Worm (Caenorhabditis elegans) whole organism, L4 larva: ENCODE results near the gene srh-185.
"Not testable (repeated sequence)": the region's sequence is repeated elsewhere in the genome, so short reads cannot be mapped to it uniquely, and the experiment has no call there.

Experiments used
- D1046.2 ChIP-seq: fragments of 200-800 bp; sonication (Bioruptor generic); IDR thresholded peaks from 2 replicates; pipeline ENCODE4 v1.3.6; 2022; ENCODE audit warnings: missing genetic modification characterization, missing compliant biosample characterization
- F37D6.2 ChIP-seq: sonication (generic microtip); optimal IDR thresholded peaks from 2 replicates; lab custom pipeline; 2016; ENCODE audit warnings: mild to moderate bottlenecking, missing genetic modification characterization, missing compliant biosample characterization
- F44E2.7 ChIP-seq: fragments of 200-800 bp; sonication (Bioruptor generic); IDR thresholded peaks from 2 replicates; pipeline ENCODE4 v2.1.2; 2022; ENCODE audit warnings: missing genetic modification characterization, missing compliant biosample characterization
- F49E8.2 ChIP-seq: sonication (generic microtip); optimal IDR thresholded peaks from 2 replicates; lab custom pipeline; 2016; ENCODE audit warnings: missing compliant biosample characterization, mild to moderate bottlenecking, missing genetic modification characterization, borderline replicate concordance
- Y48G9A.11 ChIP-seq: fragments of 200-800 bp; sonication (Bioruptor generic); IDR thresholded peaks from 2 replicates; pipeline ENCODE4 v1.3.6; 2022; ENCODE audit warnings: missing genetic modification reagents, missing genetic modification characterization, missing compliant biosample characterization
- Y75B8A.6 ChIP-seq: fragments of 200-800 bp; sonication (Bioruptor generic); IDR thresholded peaks from 2 replicates; pipeline ENCODE4 v1.3.6; 2022; ENCODE audit warnings: missing genetic modification reagents, missing genetic modification characterization, missing compliant biosample characterization
- aha-1 ChIP-seq: fragments of 150-350 bp; peaks from one replicate; lab custom pipeline; 2014; ENCODE audit warnings: missing biosample characterization, missing genetic modification characterization
- ama-1 ChIP-seq: fragments of 150-350 bp; optimal IDR thresholded peaks from 2 replicates; lab custom pipeline; 2014; ENCODE audit warnings: inconsistent platforms, mixed read lengths
- ceh-44 ChIP-seq: fragments of 200-800 bp; sonication (Bioruptor generic); IDR thresholded peaks from 2 replicates; pipeline ENCODE4 v1.3.6; 2022; ENCODE audit warnings: missing genetic modification reagents, missing genetic modification characterization, missing compliant biosample characterization
- dmd-8 ChIP-seq: fragments of 200-800 bp; sonication (Bioruptor generic); IDR thresholded peaks from 2 replicates; pipeline ENCODE4 v1.3.6; 2022; ENCODE audit warnings: missing genetic modification characterization, missing compliant biosample characterization
- dmd-9 ChIP-seq: fragments of 200-800 bp; sonication (Bioruptor generic); IDR thresholded peaks from 2 replicates; pipeline ENCODE4 v1.3.6; 2022; ENCODE audit warnings: missing genetic modification reagents, missing genetic modification characterization, missing compliant biosample characterization
- egl-43 ChIP-seq: fragments of 200-800 bp; sonication (Bioruptor generic); IDR thresholded peaks from 2 replicates; pipeline ENCODE4 v1.3.6; 2022; ENCODE audit warnings: missing genetic modification reagents, missing genetic modification characterization, missing compliant biosample characterization
- fkh-10 ChIP-seq: fragments of 150-350 bp; optimal IDR thresholded peaks from 2 replicates; lab custom pipeline; 2014; ENCODE audit warnings: missing biosample characterization, missing genetic modification reagents, missing genetic modification characterization
- fos-1 ChIP-seq: fragments of 150-350 bp; optimal IDR thresholded peaks from 2 replicates; lab custom pipeline; 2014; ENCODE audit warnings: missing biosample characterization, missing genetic modification characterization
- gei-8 ChIP-seq: fragments of 200-800 bp; sonication (Bioruptor generic); optimal IDR thresholded peaks from 2 replicates; lab custom pipeline; 2018; ENCODE audit warnings: mild to moderate bottlenecking, missing genetic modification characterization, missing compliant biosample characterization
- hlh-11 ChIP-seq: fragments of 200-800 bp; sonication (Bioruptor generic); optimal IDR thresholded peaks from 2 replicates; lab custom pipeline; 2018; ENCODE audit warnings: mild to moderate bottlenecking, missing genetic modification characterization, missing compliant biosample characterization
- mep-1 ChIP-seq: fragments of 150-350 bp; sonication (generic microtip); optimal IDR thresholded peaks from 3 replicates; lab custom pipeline; 2014; ENCODE audit warnings: missing biosample characterization, missing genetic modification characterization
- mxl-2 ChIP-seq: fragments of 200-800 bp; sonication (Bioruptor generic); conservative IDR thresholded peaks from 2 replicates; pipeline ENCODE4 v1.3.6; 2022; ENCODE audit warnings: missing genetic modification reagents, missing genetic modification characterization, missing compliant biosample characterization
- nhr-102 ChIP-seq: sonication (generic microtip); optimal IDR thresholded peaks from 2 replicates; lab custom pipeline; 2016; ENCODE audit warnings: mild to moderate bottlenecking, missing genetic modification characterization, moderate library complexity, missing compliant biosample characterization
- nhr-42 ChIP-seq: fragments of 200-800 bp; sonication (Bioruptor generic); IDR thresholded peaks from 2 replicates; pipeline ENCODE4 v1.3.6; 2022; ENCODE audit warnings: missing genetic modification characterization, missing compliant biosample characterization
- nhr-48 ChIP-seq: sonication (generic microtip); optimal IDR thresholded peaks from 2 replicates; lab custom pipeline; 2016; ENCODE audit warnings: mild to moderate bottlenecking, missing genetic modification characterization, missing compliant biosample characterization
- nhr-77 ChIP-seq: fragments of 150-350 bp; optimal IDR thresholded peaks from 2 replicates; lab custom pipeline; 2014; ENCODE audit warnings: missing biosample characterization, missing genetic modification characterization
- pha-4 ChIP-seq, 2 experiments: fragments of 150-350 bp in 1 of 2; fragments of 200-800 bp in 1 of 2; sonication (Bioruptor generic) in 1 of 2; IDR thresholded peaks in 1 of 2; optimal IDR thresholded peaks in 1 of 2; 2 replicates each; pipeline versions ENCODE4 v1.3.6 to Lab custom; 2014 to 2022; ENCODE audit warnings: missing genetic modification characterization in 2 of 2, missing genetic modification reagents in 2 of 2, missing biosample characterization in 1 of 2, missing compliant biosample characterization in 1 of 2
- pqm-1 ChIP-seq: sonication (generic microtip); optimal IDR thresholded peaks from 2 replicates; lab custom pipeline; 2017; ENCODE audit warnings: missing biosample characterization, missing genetic modification characterization
- saeg-2 ChIP-seq: fragments of 200-800 bp; sonication (Bioruptor generic); IDR thresholded peaks from 2 replicates; pipeline ENCODE4 v1.3.6; 2022; ENCODE audit warnings: missing genetic modification reagents, missing genetic modification characterization, missing compliant biosample characterization
- sdz-12 ChIP-seq: fragments of 200-800 bp; sonication (Bioruptor generic); optimal IDR thresholded peaks from 2 replicates; lab custom pipeline; 2018; ENCODE audit warnings: mild to moderate bottlenecking, missing genetic modification characterization, missing compliant biosample characterization
- set-16 ChIP-seq: fragments of 200-800 bp; sonication (Bioruptor generic); IDR thresholded peaks from 2 replicates; pipeline ENCODE4 v1.3.6; 2022; ENCODE audit warnings: missing genetic modification reagents, missing genetic modification characterization, missing compliant biosample characterization
- snpc-4 ChIP-seq: fragments of 150-350 bp; optimal IDR thresholded peaks from 2 replicates; lab custom pipeline; 2014; ENCODE audit warnings: missing biosample characterization, missing genetic modification characterization
- tra-1 ChIP-seq: fragments of 200-800 bp; sonication (Bioruptor generic); IDR thresholded peaks from 2 replicates; pipeline ENCODE4 v1.3.6; 2022; ENCODE audit warnings: missing genetic modification reagents, missing genetic modification characterization, missing compliant biosample characterization
- unc-39 ChIP-seq: sonication (generic microtip); optimal IDR thresholded peaks from 2 replicates; lab custom pipeline; 2017; ENCODE audit warnings: missing biosample characterization, missing genetic modification characterization
- zip-2 ChIP-seq: fragments of 150-350 bp; optimal IDR thresholded peaks from 2 replicates; lab custom pipeline; 2014; ENCODE audit warnings: missing biosample characterization, missing genetic modification characterization
- ztf-7 ChIP-seq: fragments of 150-350 bp; optimal IDR thresholded peaks from 2 replicates; lab custom pipeline; 2014; ENCODE audit warnings: missing biosample characterization, missing genetic modification characterization

srh-185 gene

ce11 chrV:3044837-3045236, 21.2 kb upstream of the srh-185 start, which contains the start of gene F59D6.1:
Gene F59D6.1, plus strand, starts transcription at chrV:3045137.
- TF ChIP-seq fos-1 (tag; lab: Kevin White, UChicago) (no peak), nhr-77 (tag; lab: Kevin White, UChicago) (no peak), Y75B8A.6 (GFP tag; lab: Robert Waterston, UW) (no peak), aha-1 (tag; lab: Kevin White, UChicago) (no peak), pqm-1 (tag; lab: Kevin White, UChicago) (no peak), F37D6.2 (no peak), ceh-44 (GFP tag; lab: Robert Waterston, UW) (no peak), mep-1 (tag; lab: Kevin White, UChicago) (no peak), mxl-2 (GFP tag; lab: Robert Waterston, UW) (no peak)

ce11 chrV:3046364-3046763, 19.7 kb upstream of the srh-185 start:
- TF ChIP-seq F49E8.2 (no peak), Y48G9A.11 (no peak), aha-1 (tag; lab: Kevin White, UChicago) (peak; percentile 83), sdz-12 (no peak), dmd-8 (no peak), dmd-9 (GFP tag; lab: Robert Waterston, UW) (no peak), F44E2.7 (no peak), set-16 (GFP tag; lab: Robert Waterston, UW) (peak; percentile 72)
- TF ChIP-seq, all 104 proteins: peak for 2

- no peak for TF ChIP-seq ztf-7 (tag; lab: Kevin White, UChicago)
- no peak for TF ChIP-seq hlh-11 (tag; lab: Kevin White, UChicago)
Measured at ce11 chrV:3054254-3054653, 11.8 kb upstream of the srh-185 start, which contains the start of gene C50H11.8. Gene C50H11.8, plus strand, starts transcription at chrV:3054554.

ce11 chrV:3058996-3059395, 7.0 kb upstream of the srh-185 start, which contains the start of gene str-244:
Gene str-244, minus strand, starts transcription at chrV:3059096.
- peak; percentile 24 for TF ChIP-seq aha-1 (tag; lab: Kevin White, UChicago)
- no peak for TF ChIP-seq gei-8 (GFP tag; lab: Kevin White, UChicago)
- TF ChIP-seq snpc-4: no peak
- no peak for TF ChIP-seq egl-43 (GFP tag; lab: Robert Waterston, UW)

- TF ChIP-seq tra-1 (GFP tag; lab: Robert Waterston, UW): no peak
- no peak for TF ChIP-seq F49E8.2
- no peak for TF ChIP-seq unc-39 (tag; lab: Kevin White, UChicago)
- TF ChIP-seq fkh-10 (GFP tag; lab: Kevin White, UChicago): no peak
- no peak for TF ChIP-seq saeg-2
- no peak for TF ChIP-seq nhr-48
- no peak for TF ChIP-seq ztf-7 (tag; lab: Kevin White, UChicago)
- no peak for TF ChIP-seq zip-2
- no peak for TF ChIP-seq dmd-8
- TF ChIP-seq nhr-42 (GFP tag; lab: Robert Waterston, UW): no peak
- no peak for TF ChIP-seq pha-4 (GFP tag; IDR thresholded peaks at IDR 0.05; lab: Robert Waterston, UW)
- TF ChIP-seq pha-4 (tag; optimal IDR thresholded peaks at IDR 0.05; lab: Kevin White, UChicago): no peak
- TF ChIP-seq nhr-102 (tag; lab: Kevin White, UChicago): no peak
- TF ChIP-seq ama-1 (lab: Kevin White, UChicago): no peak
Measured at ce11 chrV:3062078-3062477, 4.0 kb upstream of the srh-185 start, which contains the start of gene srt-15. Gene srt-15, minus strand, starts transcription at chrV:3062178.

- not testable (repeated sequence) for TF ChIP-seq ama-1 (lab: Kevin White, UChicago); fos-1 (tag; lab: Kevin White, UChicago); D1046.2 (GFP tag; lab: Robert Waterston, UW)
- TF ChIP-seq, all 104 proteins: peak for 0; not testable (repeated sequence) for 104
Measured at ce11 chrV:3064418-3064817, 1.6 kb upstream of the srh-185 start, which contains the start of gene srt-16. Gene srt-16, minus strand, starts transcription at chrV:3064518.
